Worm (Caenorhabditis elegans): Measurements from ENCODE around the gene R12B2.2.

- TF ChIP-seq dao-5 (tag; optimal IDR thresholded peaks at IDR 0.05) (no peak), him-1 (tag; optimal IDR thresholded peaks at IDR 0.05) (no peak)
Observed at ce11 chrIII:5794982-5795381, 11.8 kb upstream of the R12B2.2 start.

Measured in whole organism, L4/young adult.